Worm (Caenorhabditis elegans) whole organism, mixed stage, embryonic: ENCODE data around the gene stdh-1.

Source experiments
- flh-1 ChIP-seq: fragments of 200-800 bp; sonication (Bioruptor generic); optimal IDR thresholded peaks from 2 replicates; lab custom pipeline; 2018; ENCODE audit warnings: mild to moderate bottlenecking, missing genetic modification characterization, moderate library complexity, missing compliant biosample characterization
- nhr-76 ChIP-seq: sonication (generic microtip); optimal IDR thresholded peaks from 2 replicates; lab custom pipeline; 2017; ENCODE audit warnings: missing biosample characterization, missing genetic modification characterization

ce11 chrV:13889516-13889915 lies 16.8 kb upstream of the stdh-1 start, which contains the start of gene spp-12:
- TF ChIP-seq nhr-76 (tag; lab: Kevin White, UChicago) (no peak), flh-1 (GFP tag; lab: Kevin White, UChicago) (no peak)
